Worm (Caenorhabditis elegans) whole organism, L4 larva: ENCODE results near the gene dyla-1.

Source experiments
- F10B5.3 ChIP-seq: sonication (generic microtip); optimal IDR thresholded peaks from 2 replicates; lab custom pipeline; 2016; ENCODE audit warnings: mild to moderate bottlenecking, missing genetic modification characterization, missing compliant biosample characterization
- T26A8.4 ChIP-seq: fragments of 200-800 bp; sonication (Bioruptor generic); IDR thresholded peaks from 2 replicates; pipeline ENCODE4 v1.3.6; 2022; ENCODE audit warnings: missing genetic modification characterization, missing compliant biosample characterization
- ceh-28 ChIP-seq: fragments of 150-350 bp; optimal IDR thresholded peaks from 2 replicates; lab custom pipeline; 2014; ENCODE audit warnings: missing biosample characterization, missing genetic modification reagents, missing genetic modification characterization
- daf-8 ChIP-seq: fragments of 200-800 bp; sonication (Bioruptor generic); IDR thresholded peaks from 2 replicates; pipeline ENCODE4 v1.3.6; 2022; ENCODE audit warnings: missing genetic modification characterization, missing compliant biosample characterization
- dpl-1 ChIP-seq: fragments of 150-350 bp; optimal IDR thresholded peaks from 2 replicates; lab custom pipeline; 2014; ENCODE audit warnings: missing biosample characterization, missing genetic modification reagents, missing genetic modification characterization
- lin-39 ChIP-seq: fragments of 150-350 bp; optimal IDR thresholded peaks from 2 replicates; lab custom pipeline; 2014; ENCODE audit warnings: missing biosample characterization, missing genetic modification reagents, missing genetic modification characterization
- nhr-10 ChIP-seq: fragments of 150-350 bp; optimal IDR thresholded peaks from 2 replicates; lab custom pipeline; 2014; ENCODE audit warnings: missing biosample characterization, missing genetic modification characterization
- skn-1 ChIP-seq: fragments of 150-350 bp; optimal IDR thresholded peaks from 2 replicates; lab custom pipeline; 2014; ENCODE audit warnings: missing biosample characterization, missing genetic modification characterization
- zip-2 ChIP-seq: fragments of 150-350 bp; optimal IDR thresholded peaks from 2 replicates; lab custom pipeline; 2014; ENCODE audit warnings: missing biosample characterization, missing genetic modification characterization

DNA sequence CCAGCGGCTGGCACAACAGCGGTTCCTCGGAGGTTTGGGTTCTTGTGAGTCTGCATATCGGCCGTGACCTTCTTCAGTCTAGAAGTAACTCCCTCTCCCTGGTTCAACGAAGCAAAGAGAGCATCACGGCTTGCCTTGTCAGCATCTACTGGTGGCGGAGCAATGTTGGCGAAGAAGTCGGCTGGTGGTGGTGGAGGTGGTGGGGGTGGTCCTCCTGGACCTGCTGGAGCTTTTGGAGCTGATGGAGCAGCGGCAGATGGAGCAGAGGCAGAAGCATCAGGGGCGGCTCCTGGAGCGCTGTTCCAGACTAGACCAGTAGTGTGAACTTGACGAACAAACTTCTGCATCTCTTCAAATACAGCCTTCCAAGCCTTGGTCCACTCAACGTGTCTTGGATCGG lies 32.3 kb upstream of the dyla-1 start:
- TF ChIP-seq dpl-1 (GFP tag; lab: Kevin White, UChicago) (no peak), nhr-10 (tag; lab: Kevin White, UChicago) (no peak), T26A8.4 (GFP tag; lab: Robert Waterston, UW) (no peak), ceh-28 (tag; lab: Kevin White, UChicago) (no peak), F10B5.3 (tag; lab: Kevin White, UChicago) (no peak), zip-2 (no peak), skn-1 (tag; lab: Kevin White, UChicago) (no peak), daf-8 (GFP tag; lab: Robert Waterston, UW) (no peak), lin-39 (tag; lab: Kevin White, UChicago) (no peak)
